Fruit fly (Drosophila melanogaster): Measurements from ENCODE around the gene CG14535.

dm6 chr2L:7827045-7828004, 27.9 kb downstream of the CG14535 start, which contains the start of the genes Rack1 and mts:
- no peak for TF ChIP-seq CG8478 (optimal IDR thresholded peaks at IDR 0.05)
- TF ChIP-seq psq (optimal IDR thresholded peaks at IDR 0.05) = no peak
- TF ChIP-seq pan (optimal IDR thresholded peaks at IDR 0.05) = no peak
